Fruit fly (Drosophila melanogaster) whole organism, embryonic: Measurements from ENCODE around the gene cue.

Experiments
- CG10147 ChIP-seq: fragments of 200-800 bp; sonication (Bioruptor generic); optimal IDR thresholded peaks from 2 replicates; lab custom pipeline; 2019; ENCODE audit warnings: missing biosample characterization, mild to moderate bottlenecking, missing genetic modification characterization, moderate library complexity
- CG10274 ChIP-seq: fragments of 200-800 bp; sonication (Bioruptor generic); optimal IDR thresholded peaks from 3 replicates; lab custom pipeline; 2017; ENCODE audit warnings: missing biosample characterization, mild to moderate bottlenecking, missing genetic modification characterization
- CG10654 ChIP-seq: fragments of 200-800 bp; sonication (Bioruptor generic); optimal IDR thresholded peaks from 2 replicates; lab custom pipeline; 2016; ENCODE audit warnings: missing biosample characterization, missing genetic modification characterization
- CG13287 ChIP-seq: fragments of 200-800 bp; sonication (Bioruptor generic); IDR thresholded peaks from 2 replicates; pipeline ENCODE4 v1.3.6; 2022; ENCODE audit warnings: missing biosample characterization, missing genetic modification characterization; ENCODE audit not compliant: partially characterized antibody
- CG13296 ChIP-seq: fragments of 200-800 bp; sonication (Bioruptor generic); optimal IDR thresholded peaks from 3 replicates; lab custom pipeline; 2018; ENCODE audit warnings: missing biosample characterization, mild to moderate bottlenecking, missing genetic modification characterization
- CG15011 ChIP-seq: fragments of 200-800 bp; sonication (Bioruptor generic); optimal IDR thresholded peaks from 3 replicates; lab custom pipeline; 2018; ENCODE audit warnings: missing biosample characterization, mild to moderate bottlenecking, missing genetic modification characterization
- CG1529 ChIP-seq: fragments of 200-800 bp; sonication (Bioruptor generic); optimal IDR thresholded peaks from 3 replicates; lab custom pipeline; 2018; ENCODE audit warnings: missing biosample characterization, missing genetic modification characterization
- CG15696 ChIP-seq: fragments of 200-800 bp; sonication (Bioruptor generic); optimal IDR thresholded peaks from 2 replicates; lab custom pipeline; 2019; ENCODE audit warnings: missing biosample characterization, mild to moderate bottlenecking, missing genetic modification characterization, moderate library complexity
- CG1647 ChIP-seq: fragments of 200-800 bp; sonication (Bioruptor generic); optimal IDR thresholded peaks from 3 replicates; lab custom pipeline; 2016; ENCODE audit warnings: missing biosample characterization, missing genetic modification characterization
- CG2712 ChIP-seq: fragments of 200-800 bp; optimal IDR thresholded peaks from 3 replicates; lab custom pipeline; 2019; ENCODE audit warnings: missing biosample characterization, mild to moderate bottlenecking, missing genetic modification characterization, moderate library complexity
- CG31388 ChIP-seq: fragments of 200-800 bp; sonication (Bioruptor generic); optimal IDR thresholded peaks from 2 replicates; lab custom pipeline; 2016; ENCODE audit warnings: missing biosample characterization, missing genetic modification characterization
- CG33213 ChIP-seq: fragments of 200-800 bp; sonication (Bioruptor generic); optimal IDR thresholded peaks from 3 replicates; lab custom pipeline; 2016; ENCODE audit warnings: missing biosample characterization, missing genetic modification characterization
- CG3726 ChIP-seq: fragments of 200-800 bp; sonication (Bioruptor generic); IDR thresholded peaks from 3 replicates; pipeline ENCODE4, ENCODE4 v1.3.6; 2022; ENCODE audit warnings: missing biosample characterization, missing genetic modification characterization
- CG4617 ChIP-seq: fragments of 200-800 bp; sonication (Bioruptor generic); optimal IDR thresholded peaks from 3 replicates; lab custom pipeline; 2016; ENCODE audit warnings: missing biosample characterization, missing genetic modification characterization, borderline replicate concordance
- CG5953 ChIP-seq: fragments of 200-800 bp; sonication (Bioruptor generic); IDR thresholded peaks from 2 replicates; pipeline ENCODE4 v1.3.6; 2022; ENCODE audit warnings: missing biosample characterization, missing genetic modification characterization
- CG8359 ChIP-seq: fragments of 200-800 bp; sonication (Bioruptor generic); optimal IDR thresholded peaks from 2 replicates; lab custom pipeline; 2017; ENCODE audit warnings: missing biosample characterization, mild to moderate bottlenecking, missing genetic modification characterization, borderline replicate concordance
- CG8478 ChIP-seq: fragments of >200 bp; optimal IDR thresholded peaks from 2 replicates; lab custom pipeline; 2018
- CG9876 ChIP-seq: fragments of 200-800 bp; sonication (Bioruptor generic); optimal IDR thresholded peaks from 2 replicates; lab custom pipeline; 2016; ENCODE audit warnings: missing biosample characterization, missing genetic modification characterization
- Chrac-16 ChIP-seq: fragments of 200-800 bp; sonication (Bioruptor generic); optimal IDR thresholded peaks from 3 replicates; lab custom pipeline; 2016; ENCODE audit warnings: missing biosample characterization, missing genetic modification characterization
- Dbx ChIP-seq: fragments of 200-800 bp; sonication (Bioruptor generic); IDR thresholded peaks from 3 replicates; pipeline ENCODE4 v1.3.6; 2022; ENCODE audit warnings: missing biosample characterization, missing genetic modification characterization
- Dll ChIP-seq: fragments of 200-800 bp; sonication (Bioruptor generic); IDR thresholded peaks from 4 replicates; pipeline ENCODE4 v1.3.6; 2022; ENCODE audit warnings: missing biosample characterization, missing genetic modification characterization; ENCODE audit not compliant: partially characterized antibody
- Fer1 ChIP-seq: fragments of 200-800 bp; sonication (Bioruptor generic); optimal IDR thresholded peaks from 2 replicates; lab custom pipeline; 2017; ENCODE audit warnings: missing biosample characterization, mild to moderate bottlenecking, missing genetic modification characterization
- HLHmδ ChIP-seq: fragments of 200-800 bp; sonication (Bioruptor generic); optimal IDR thresholded peaks from 2 replicates; lab custom pipeline; 2018; ENCODE audit warnings: missing biosample characterization, mild to moderate bottlenecking, missing genetic modification characterization, moderate library complexity
- Hand ChIP-seq: fragments of 200-800 bp; sonication (Bioruptor generic); optimal IDR thresholded peaks from 2 replicates; lab custom pipeline; 2017; ENCODE audit warnings: mild to moderate bottlenecking, missing biosample characterization, missing genetic modification reagents, missing genetic modification characterization
- Hey ChIP-seq: fragments of 200-800 bp; sonication (Bioruptor generic); optimal IDR thresholded peaks from 3 replicates; lab custom pipeline; 2018; ENCODE audit warnings: missing biosample characterization, mild to moderate bottlenecking, missing genetic modification characterization
- Lhr ChIP-seq: fragments of 200-800 bp; sonication (Bioruptor generic); optimal IDR thresholded peaks from 3 replicates; lab custom pipeline; 2017; ENCODE audit warnings: mild to moderate bottlenecking, missing biosample characterization, missing genetic modification reagents, missing genetic modification characterization
- MBD-R2 ChIP-seq: fragments of 200-800 bp; sonication (Bioruptor generic); IDR thresholded peaks from 2 replicates; pipeline ENCODE4 v1.3.6; 2022; ENCODE audit warnings: missing biosample characterization, missing genetic modification characterization
- Ptx1 ChIP-seq: fragments of 200-800 bp; sonication (Bioruptor generic); IDR thresholded peaks from 2 replicates; pipeline ENCODE4 v1.3.6; 2022; ENCODE audit warnings: missing biosample characterization, missing genetic modification characterization
- Sry-β ChIP-seq: fragments of 200-800 bp; sonication (Bioruptor generic); optimal IDR thresholded peaks from 2 replicates; lab custom pipeline; 2018; ENCODE audit warnings: missing biosample characterization, mild to moderate bottlenecking, missing genetic modification characterization, moderate library complexity
- aop ChIP-seq: fragments of 200-800 bp; sonication (Bioruptor generic); IDR thresholded peaks from 2 replicates; pipeline ENCODE4 v1.3.6; 2022; ENCODE audit warnings: missing biosample characterization, missing genetic modification characterization
- cato ChIP-seq: fragments of 200-800 bp; sonication (Bioruptor generic); optimal IDR thresholded peaks from 2 replicates; lab custom pipeline; 2016; ENCODE audit warnings: missing biosample characterization, missing genetic modification characterization, borderline replicate concordance
- cg ChIP-seq: fragments of 200-800 bp; sonication (Bioruptor generic); optimal IDR thresholded peaks from 3 replicates; lab custom pipeline; 2019; ENCODE audit warnings: missing biosample characterization, mild to moderate bottlenecking, missing genetic modification characterization, moderate library complexity
- crp ChIP-seq, 2 experiments: fragments of 200-800 bp; sonication (Bioruptor generic); optimal IDR thresholded peaks; 2 replicates in 1 of 2; 3 replicates in 1 of 2; lab custom pipeline; 2017; ENCODE audit warnings: missing biosample characterization in 2 of 2, missing genetic modification characterization in 2 of 2, mild to moderate bottlenecking in 1 of 2, moderate library complexity in 1 of 2
- disco-r ChIP-seq: fragments of 200-800 bp; sonication (Bioruptor generic); optimal IDR thresholded peaks from 2 replicates; lab custom pipeline; 2016; ENCODE audit warnings: missing biosample characterization, missing genetic modification characterization
- dpn ChIP-seq, 2 experiments: fragments of 200-800 bp; sonication (Bioruptor generic); optimal IDR thresholded peaks; 3 replicates each; lab custom pipeline; 2016; ENCODE audit warnings: missing biosample characterization in 2 of 2, missing genetic modification characterization in 2 of 2
- gfzf ChIP-seq: fragments of 200-800 bp; sonication (Bioruptor generic); optimal IDR thresholded peaks from 2 replicates; lab custom pipeline; 2016; ENCODE audit warnings: missing biosample characterization, mild to moderate bottlenecking, missing genetic modification characterization, moderate library complexity
- gsb ChIP-seq: fragments of 200-800 bp; sonication (Bioruptor generic); IDR thresholded peaks from 2 replicates; pipeline ENCODE4 v1.3.6; 2022; ENCODE audit warnings: missing biosample characterization, missing genetic modification characterization
- jumu ChIP-seq: fragments of 200-800 bp; sonication (Bioruptor generic); optimal IDR thresholded peaks from 3 replicates; lab custom pipeline; 2016; ENCODE audit warnings: missing biosample characterization, missing genetic modification characterization
- maf-S ChIP-seq: fragments of 200-800 bp; sonication (Bioruptor generic); optimal IDR thresholded peaks from 2 replicates; lab custom pipeline; 2016; ENCODE audit warnings: missing biosample characterization, missing genetic modification characterization
- nau ChIP-seq: fragments of 200-800 bp; sonication (Bioruptor generic); optimal IDR thresholded peaks from 3 replicates; lab custom pipeline; 2017; ENCODE audit warnings: missing biosample characterization, mild to moderate bottlenecking, missing genetic modification characterization, missing genetic modification reagents
- nmo ChIP-seq: fragments of 200-800 bp; sonication (Bioruptor generic); optimal IDR thresholded peaks from 2 replicates; lab custom pipeline; 2018; ENCODE audit warnings: missing biosample characterization, mild to moderate bottlenecking, missing genetic modification characterization, moderate library complexity
- odd ChIP-seq: fragments of 200-800 bp; sonication (Bioruptor generic); optimal IDR thresholded peaks from 2 replicates; lab custom pipeline; 2017; ENCODE audit warnings: missing biosample characterization, mild to moderate bottlenecking, missing genetic modification characterization
- peb ChIP-seq: fragments of 200-800 bp; sonication (Bioruptor generic); IDR thresholded peaks from 2 replicates; pipeline ENCODE4 v1.3.6; 2022; ENCODE audit warnings: missing biosample characterization, missing genetic modification characterization
- sc ChIP-seq, 3 experiments: fragments of >200 bp in 2 of 3; fragments of 200-800 bp in 1 of 3; sonication (Bioruptor generic) in 1 of 3; optimal IDR thresholded peaks; 2 replicates in 2 of 3; 3 replicates in 1 of 3; lab custom pipeline; 2017; ENCODE audit warnings: mild to moderate bottlenecking in 1 of 3, missing biosample characterization in 1 of 3, missing genetic modification characterization in 1 of 3, missing genetic modification reagents in 1 of 3
- sens ChIP-seq: fragments of 200-800 bp; sonication (Bioruptor generic); peaks from one replicate; lab custom pipeline; 2016; ENCODE audit warnings: missing biosample characterization, missing genetic modification characterization
- slou ChIP-seq: fragments of 200-800 bp; sonication (Bioruptor generic); optimal IDR thresholded peaks from 3 replicates; lab custom pipeline; 2016; ENCODE audit warnings: missing biosample characterization, missing genetic modification characterization
- tio ChIP-seq: fragments of 200-800 bp; sonication (Bioruptor generic); optimal IDR thresholded peaks from 2 replicates; lab custom pipeline; 2017; ENCODE audit warnings: missing biosample characterization, missing genetic modification characterization, inconsistent platforms
- vfl ChIP-seq: fragments of 200-800 bp; sonication (Bioruptor generic); optimal IDR thresholded peaks from 2 replicates; lab custom pipeline; 2016; ENCODE audit warnings: missing biosample characterization, missing genetic modification characterization
- wdn ChIP-seq: fragments of 200-800 bp; sonication (Bioruptor generic); IDR thresholded peaks from 2 replicates; pipeline ENCODE4 v1.3.6; 2022; ENCODE audit warnings: missing biosample characterization, missing genetic modification characterization
- yki ChIP-seq: fragments of >200 bp; optimal IDR thresholded peaks from 3 replicates; lab custom pipeline; 2018
- zf30C ChIP-seq: fragments of 200-800 bp; sonication (Bioruptor generic); optimal IDR thresholded peaks from 3 replicates; lab custom pipeline; 2018; ENCODE audit warnings: missing biosample characterization, mild to moderate bottlenecking, missing genetic modification characterization
- zfh2 ChIP-seq: fragments of 200-800 bp; sonication (Bioruptor generic); optimal IDR thresholded peaks from 2 replicates; lab custom pipeline; 2016; ENCODE audit warnings: missing biosample characterization, missing genetic modification characterization

The cue gene

DNA sequence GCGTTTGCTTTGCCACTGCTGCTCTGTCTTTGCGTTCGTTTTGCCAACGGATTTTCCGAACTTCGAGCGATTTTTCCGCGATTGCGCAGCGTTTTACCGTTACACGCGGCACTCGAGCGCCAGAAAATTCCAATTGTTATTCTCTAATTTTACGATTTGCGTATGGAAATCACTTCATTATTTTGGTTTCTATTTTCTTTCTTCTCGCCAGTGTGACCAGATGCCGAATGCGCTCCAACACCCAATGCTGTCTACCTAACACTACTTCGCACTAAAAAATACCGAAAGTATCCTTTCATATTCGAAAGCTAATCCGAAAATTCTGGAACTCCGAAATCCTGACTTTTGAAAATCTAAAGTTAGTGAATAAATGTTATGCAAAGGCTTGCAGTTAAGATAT is 20.7 kb downstream of the cue start, which contains the start of gene CG12084 (continued):
- TF ChIP-seq Chrac-16 (GFP tag; lab: Kevin White, UChicago) (no peak), crp (GFP tag; optimal IDR thresholded peaks at IDR 0.05; lab: Kevin White, UChicago) (no peak), CG15696 (no peak), CG4617 (GFP tag; lab: Kevin White, UChicago) (peak; percentile 89), aop (GFP tag; lab: Robert Waterston, UW) (no peak), dpn (GFP tag; optimal IDR thresholded peaks at IDR 0.05; lab: Kevin White, UChicago) (no peak), CG13287 (GFP tag; lab: Robert Waterston, UW) (peak; percentile 46; the same call in 1 of the 2 replicates), HLHmδ (GFP tag; lab: Kevin White, UChicago) (no peak), cato (GFP tag; lab: Kevin White, UChicago) (no peak), CG1529 (GFP tag; lab: Kevin White, UChicago) (no peak), MBD-R2 (peak; percentile 33; the same call in 1 of the 2 replicates), Fer1 (GFP tag; lab: Kevin White, UChicago) (no peak), cg (GFP tag; lab: Kevin White, UChicago) (no peak), zf30C (GFP tag; lab: Kevin White, UChicago) (no peak), CG10274 (GFP tag; lab: Kevin White, UChicago) (no peak), maf-S (no peak), Dbx (GFP tag; lab: Robert Waterston, UW) (no peak), Ptx1 (GFP tag; lab: Robert Waterston, UW) (no peak), odd (no peak), Dll (no peak), sens (GFP tag; lab: Kevin White, UChicago) (peak; percentile 70), disco-r (no peak), CG10654 (no peak), CG15011 (no peak), vfl (GFP tag; lab: Kevin White, UChicago) (peak; percentile 2), CG9876 (GFP tag; lab: Kevin White, UChicago) (no peak), Lhr (GFP tag; lab: Kevin White, UChicago) (peak; percentile 38), CG1647 (no peak), yki (lab: Kevin White, UChicago) (no peak), CG8359 (GFP tag; lab: Kevin White, UChicago) (no peak), sc (optimal IDR thresholded peaks at IDR 0.05; lab: Kevin White, UChicago) (no peak), sc (GFP tag; optimal IDR thresholded peaks at IDR 0.05; lab: Kevin White, UChicago) (no peak), Hand (no peak), jumu (GFP tag; lab: Kevin White, UChicago) (no peak), CG31388 (GFP tag; lab: Kevin White, UChicago) (no peak), CG10147 (GFP tag; lab: Kevin White, UChicago) (no peak), CG8478 (lab: Kevin White, UChicago) (no peak), CG2712 (no peak), gsb (GFP tag; lab: Robert Waterston, UW) (no peak), CG3726 (no peak), tio (no peak), slou (no peak), zfh2 (GFP tag; lab: Kevin White, UChicago) (no peak), Sry-β (GFP tag; lab: Kevin White, UChicago) (no peak), gfzf (GFP tag; lab: Kevin White, UChicago) (peak; percentile 96), CG13296 (no peak), CG33213 (GFP tag; lab: Kevin White, UChicago) (peak; percentile 21), nmo (GFP tag; lab: Kevin White, UChicago) (peak; percentile 26), CG5953 (GFP tag; lab: Robert Waterston, UW) (no peak), Hey (tag; lab: Kevin White, UChicago) (no peak), nau (GFP tag; lab: Kevin White, UChicago) (no peak), peb (GFP tag; lab: Robert Waterston, UW) (no peak), wdn (GFP tag; lab: Robert Waterston, UW) (no peak)
